Fruit fly (Drosophila melanogaster) whole organism, wandering third instar larva: Measurements from ENCODE around the gene lilli.

Source experiments
- Dif ChIP-seq: fragments of 200-275, 200-300 bp; sonication (Bioruptor generic); optimal IDR thresholded peaks from 2 replicates; lab custom pipeline; 2018; ENCODE audit warnings: missing biosample characterization, missing genetic modification characterization; ENCODE audit not compliant: partially characterized antibody
- Myc ChIP-seq: fragments of >200 bp; optimal IDR thresholded peaks from 2 replicates; lab custom pipeline; 2017
- OdsH ChIP-seq: fragments of 200-800 bp; sonication (Bioruptor generic); optimal IDR thresholded peaks from 2 replicates; lab custom pipeline; 2016; ENCODE audit warnings: missing biosample characterization, mild to moderate bottlenecking, missing genetic modification characterization
- brk ChIP-seq: fragments of 200-800 bp; sonication (Bioruptor generic); optimal IDR thresholded peaks from 2 replicates; lab custom pipeline; 2016; ENCODE audit warnings: missing biosample characterization, mild to moderate bottlenecking, missing genetic modification characterization
- jim ChIP-seq: fragments of 175-275, 200-325 bp; sonication (Bioruptor generic); optimal IDR thresholded peaks from 2 replicates; lab custom pipeline; 2016; ENCODE audit warnings: missing biosample characterization, mild to moderate bottlenecking, missing genetic modification characterization
- psq ChIP-seq: fragments of 200-800 bp; sonication (Bioruptor generic); optimal IDR thresholded peaks from 3 replicates; lab custom pipeline; 2017; ENCODE audit warnings: missing biosample characterization, mild to moderate bottlenecking, missing genetic modification characterization, moderate library complexity
- rgr ChIP-seq: fragments of 200-800 bp; sonication (Bioruptor generic); optimal IDR thresholded peaks from 3 replicates; lab custom pipeline; 2016; ENCODE audit warnings: missing biosample characterization, mild to moderate bottlenecking, missing genetic modification characterization
- usp ChIP-seq: fragments of >200 bp; optimal IDR thresholded peaks from 2 replicates; lab custom pipeline; 2017; ENCODE audit warnings: missing biosample characterization, missing genetic modification characterization

DNA sequence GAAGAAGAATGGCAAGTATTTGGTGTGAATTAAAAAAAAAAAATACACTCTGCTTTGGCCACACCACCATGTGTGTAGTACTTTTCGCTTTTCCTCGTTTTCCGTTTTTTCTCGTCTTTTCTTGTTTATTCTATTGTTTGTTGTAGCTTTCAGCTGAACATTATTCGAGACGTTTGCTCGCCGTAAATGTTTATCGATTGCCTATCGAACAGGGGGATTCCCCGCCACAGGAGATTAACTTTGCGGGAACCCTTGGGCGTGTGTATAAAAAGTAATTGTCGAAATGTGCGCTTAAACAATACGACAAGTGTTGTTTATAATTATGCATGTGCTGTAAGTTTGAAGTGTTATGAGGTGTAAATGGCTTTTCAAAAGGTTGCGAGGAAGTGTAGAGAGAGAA, 12.0 kb downstream of the lilli start:
- TF ChIP-seq rgr = no peak
- no peak for TF ChIP-seq brk (GFP tag; lab: Kevin White, UChicago)
- no peak for TF ChIP-seq jim (GFP tag; lab: Kevin White, UChicago)
- TF ChIP-seq Dif = no peak
- TF ChIP-seq usp (GFP tag; lab: Kevin White, UChicago) = no peak
- no peak for TF ChIP-seq OdsH (GFP tag; lab: Kevin White, UChicago)
- TF ChIP-seq psq = no peak
- no peak for TF ChIP-seq Myc (lab: Kevin White, UChicago)
